Fruit fly (Drosophila melanogaster): ENCODE data around the gene CG32512.

The CG32512 gene

dm6 chrX:21035208-21035937, 32.0 kb downstream of the CG32512 start, which contains the start of gene Ntf-2:
Ntf-2 (plus strand) TSS chrX:21035469.
- no peak for TF ChIP-seq Ets21C (GFP tag; optimal IDR thresholded peaks at IDR 0.05)
- TF ChIP-seq CG3919 (GFP tag; optimal IDR thresholded peaks at IDR 0.05) = peak; percentile 19
- peak; percentile 21 for TF ChIP-seq Hr39 (GFP tag; optimal IDR thresholded peaks at IDR 0.05)
- TF ChIP-seq OdsH (GFP tag; optimal IDR thresholded peaks at IDR 0.05) = no peak
- peak; percentile 26 to 28 for TF ChIP-seq ss (GFP tag; optimal IDR thresholded peaks at IDR 0.05)
- TF ChIP-seq CG31627 (GFP tag; optimal IDR thresholded peaks at IDR 0.05) = peak; percentile 11
- no peak for TF ChIP-seq Eip75B (GFP tag; optimal IDR thresholded peaks at IDR 0.05)
- TF ChIP-seq CG6854 (GFP tag; optimal IDR thresholded peaks at IDR 0.05) = peak; percentile 20
- peak; percentile 35 for TF ChIP-seq Eip78C (GFP tag)

dm6 chrX:21034638-21035037, 32.7 kb downstream of the CG32512 start:
- TF ChIP-seq CG3032 (tag; optimal IDR thresholded peaks at IDR 0.05) = no peak
- no peak for TF ChIP-seq CG3919 (GFP tag; optimal IDR thresholded peaks at IDR 0.05)
- no peak for TF ChIP-seq CG8119 (GFP tag; IDR thresholded peaks at IDR 0.05)
- TF ChIP-seq CG10669 (GFP tag; optimal IDR thresholded peaks at IDR 0.05) = no peak
- TF ChIP-seq CG11902 (GFP tag; optimal IDR thresholded peaks at IDR 0.05) = no peak
- no peak for TF ChIP-seq CG6808 (GFP tag; optimal IDR thresholded peaks at IDR 0.05)
- TF ChIP-seq acj6 (GFP tag; optimal IDR thresholded peaks at IDR 0.05) = no peak
- no peak for TF ChIP-seq Lpt (GFP tag; optimal IDR thresholded peaks at IDR 0.05)
- no peak for TF ChIP-seq CG9139 (GFP tag; optimal IDR thresholded peaks at IDR 0.05)
- no peak for TF ChIP-seq dsx (GFP tag; optimal IDR thresholded peaks at IDR 0.05; ENCODE audit: poor library complexity, severe bottlenecking)
- no peak for TF ChIP-seq vri (GFP tag; optimal IDR thresholded peaks at IDR 0.05)
- TF ChIP-seq Sox14 (GFP tag; optimal IDR thresholded peaks at IDR 0.05) = no peak
- TF ChIP-seq ss (GFP tag; optimal IDR thresholded peaks at IDR 0.05) = no peak
- TF ChIP-seq CG6792 (GFP tag; optimal IDR thresholded peaks at IDR 0.05) = no peak

- TF ChIP-seq Eip78C (GFP tag) (peak; percentile 62), vri (GFP tag; optimal IDR thresholded peaks at IDR 0.05) (no peak)
These were observed 35.5 kb downstream of the CG32512 start, which contains the start of gene CG1529 for dm6 chrX:21031819-21032261. CG1529 (minus strand) TSS chrX:21031950.

- peak; percentile 13 for TF ChIP-seq CG7368 (GFP tag; optimal IDR thresholded peaks at IDR 0.05)
- TF ChIP-seq eg (GFP tag; IDR thresholded peaks at IDR 0.05) = peak; percentile 25; the same call in 1 of the 3 replicates
- TF ChIP-seq Met (GFP tag; optimal IDR thresholded peaks at IDR 0.05) = peak; percentile 25
- TF ChIP-seq CG3919 (GFP tag; optimal IDR thresholded peaks at IDR 0.05) = peak; percentile 29
- peak; percentile 20 for TF ChIP-seq CG10669 (GFP tag; optimal IDR thresholded peaks at IDR 0.05)
- peak; percentile 56 for TF ChIP-seq CG6854 (GFP tag; optimal IDR thresholded peaks at IDR 0.05)
- peak; percentile 83 for TF ChIP-seq Eip78C (GFP tag)
- no peak for TF ChIP-seq Hr38 (GFP tag; optimal IDR thresholded peaks at IDR 0.05)
- TF ChIP-seq fd85E (GFP tag; optimal IDR thresholded peaks at IDR 0.05) = no peak
- peak in 1 of 2 experiments; percentile 1 for TF ChIP-seq ss (GFP tag; optimal IDR thresholded peaks at IDR 0.05)
- no peak for TF ChIP-seq dac (GFP tag; optimal IDR thresholded peaks at IDR 0.05)
These were observed 39.3 kb downstream of the CG32512 start, which contains the start of gene CG1532 for dm6 chrX:21027929-21028575. CG1532 (minus strand) TSS chrX:21028361.

dm6 chrX:21025788-21026187, 41.6 kb downstream of the CG32512 start, which contains the start of gene r-cup:
r-cup (minus strand) TSS chrX:21025888.
- TF ChIP-seq Lpt (GFP tag; optimal IDR thresholded peaks at IDR 0.05) (no peak), salr (GFP tag; optimal IDR thresholded peaks at IDR 0.05) (no peak), CG34406 (GFP tag; optimal IDR thresholded peaks at IDR 0.05) (no peak), Eip93F (GFP tag; optimal IDR thresholded peaks at IDR 0.05) (no peak), dsx (GFP tag; optimal IDR thresholded peaks at IDR 0.05; ENCODE audit: poor library complexity, severe bottlenecking) (no peak), Gug (GFP tag; IDR thresholded peaks at IDR 0.05) (no peak), CG8632 (GFP tag; optimal IDR thresholded peaks at IDR 0.05) (no peak)

Measured in whole organism, prepupa.